Worm (Caenorhabditis elegans): ENCODE results near the gene rif-1.2.

DNA sequence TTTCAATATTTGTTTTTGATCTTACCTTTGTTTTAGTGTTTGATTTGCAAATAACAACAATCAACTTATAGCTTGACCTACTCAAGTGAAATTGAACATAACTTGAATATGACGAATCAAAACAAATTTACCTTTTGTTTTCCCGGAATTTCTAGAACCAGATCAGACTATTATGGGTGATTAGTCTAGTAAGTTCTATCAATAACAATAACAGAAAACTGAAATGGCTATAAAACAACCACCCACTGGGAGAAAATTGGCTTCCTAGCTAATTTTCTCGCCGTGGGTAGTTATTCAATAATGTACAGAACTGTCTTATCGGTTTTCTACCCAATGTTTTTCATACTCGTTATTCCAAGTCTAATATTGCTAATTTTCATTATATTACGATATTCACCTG lies 42.5 kb downstream of the rif-1.2 start, which contains the start of gene srd-45:
- TF ChIP-seq him-1 (tag; optimal IDR thresholded peaks at IDR 0.05) (no peak), W03F9.2 (tag; optimal IDR thresholded peaks at IDR 0.05) (no peak), dao-5 (tag; optimal IDR thresholded peaks at IDR 0.05) (no peak)

Measured in whole organism, L4/young adult.